Worm (Caenorhabditis elegans) whole organism, L4 larva: ENCODE data around the gene F54F2.6.

ENCODE experiments used
- F10B5.3 ChIP-seq: sonication (generic microtip); optimal IDR thresholded peaks from 2 replicates; lab custom pipeline; 2016; ENCODE audit warnings: mild to moderate bottlenecking, missing genetic modification characterization, missing compliant biosample characterization
- F37D6.2 ChIP-seq: sonication (generic microtip); optimal IDR thresholded peaks from 2 replicates; lab custom pipeline; 2016; ENCODE audit warnings: mild to moderate bottlenecking, missing genetic modification characterization, missing compliant biosample characterization
- F44E2.7 ChIP-seq: fragments of 200-800 bp; sonication (Bioruptor generic); IDR thresholded peaks from 2 replicates; pipeline ENCODE4 v2.1.2; 2022; ENCODE audit warnings: missing genetic modification characterization, missing compliant biosample characterization
- F49E8.2 ChIP-seq: sonication (generic microtip); optimal IDR thresholded peaks from 2 replicates; lab custom pipeline; 2016; ENCODE audit warnings: missing compliant biosample characterization, mild to moderate bottlenecking, missing genetic modification characterization, borderline replicate concordance
- aha-1 ChIP-seq: fragments of 150-350 bp; peaks from one replicate; lab custom pipeline; 2014; ENCODE audit warnings: missing biosample characterization, missing genetic modification characterization
- arid-1 ChIP-seq: fragments of 200-800 bp; sonication (Bioruptor generic); conservative IDR thresholded peaks from 2 replicates; pipeline ENCODE4 v1.3.6; 2022; ENCODE audit warnings: missing genetic modification reagents, missing genetic modification characterization, missing compliant biosample characterization
- ceh-28 ChIP-seq: fragments of 150-350 bp; optimal IDR thresholded peaks from 2 replicates; lab custom pipeline; 2014; ENCODE audit warnings: missing biosample characterization, missing genetic modification reagents, missing genetic modification characterization
- ceh-82 ChIP-seq: sonication (generic microtip); optimal IDR thresholded peaks from 2 replicates; lab custom pipeline; 2017; ENCODE audit warnings: missing biosample characterization, missing genetic modification characterization
- ces-1 ChIP-seq: fragments of 150-350 bp; sonication (generic microtip); optimal IDR thresholded peaks from 4 replicates; lab custom pipeline; 2014; ENCODE audit warnings: missing biosample characterization, missing genetic modification reagents, missing genetic modification characterization
- dmd-6 ChIP-seq: fragments of 200-800 bp; sonication (Bioruptor generic); IDR thresholded peaks from 2 replicates; pipeline ENCODE4 v1.3.6; 2022; ENCODE audit warnings: missing genetic modification reagents, missing genetic modification characterization, missing compliant biosample characterization
- dpl-1 ChIP-seq: fragments of 150-350 bp; optimal IDR thresholded peaks from 2 replicates; lab custom pipeline; 2014; ENCODE audit warnings: missing biosample characterization, missing genetic modification reagents, missing genetic modification characterization
- gei-8 ChIP-seq: fragments of 200-800 bp; sonication (Bioruptor generic); optimal IDR thresholded peaks from 2 replicates; lab custom pipeline; 2018; ENCODE audit warnings: mild to moderate bottlenecking, missing genetic modification characterization, missing compliant biosample characterization
- hif-1 ChIP-seq, 2 experiments: sonication (generic microtip); optimal IDR thresholded peaks; 2 replicates each; lab custom pipeline; 2016 to 2017; ENCODE audit warnings: missing compliant biosample characterization in 2 of 2, missing genetic modification characterization in 2 of 2, missing genetic modification reagents in 2 of 2, missing genotype in 2 of 2, mild to moderate bottlenecking in 1 of 2
- hlh-11 ChIP-seq: fragments of 200-800 bp; sonication (Bioruptor generic); optimal IDR thresholded peaks from 2 replicates; lab custom pipeline; 2018; ENCODE audit warnings: mild to moderate bottlenecking, missing genetic modification characterization, missing compliant biosample characterization
- hmg-1.1 ChIP-seq: fragments of 200-800 bp; sonication (Bioruptor generic); IDR thresholded peaks from 2 replicates; pipeline ENCODE4 v1.3.6; 2022; ENCODE audit warnings: missing genetic modification reagents, missing genetic modification characterization, missing compliant biosample characterization
- lim-7 ChIP-seq: fragments of 200-800 bp; sonication (Bioruptor generic); IDR thresholded peaks from 2 replicates; pipeline ENCODE4 v1.3.6; 2022; ENCODE audit warnings: missing genetic modification characterization, missing compliant biosample characterization
- lin-15B ChIP-seq: fragments of 150-350 bp; sonication (generic microtip); optimal IDR thresholded peaks from 3 replicates; lab custom pipeline; 2014; ENCODE audit warnings: missing biosample characterization, missing genetic modification characterization
- lin-29 ChIP-seq: fragments of 200-800 bp; sonication (Bioruptor generic); IDR thresholded peaks from 2 replicates; pipeline ENCODE4 v1.3.6; 2022; ENCODE audit warnings: missing genetic modification reagents, missing genetic modification characterization, missing compliant biosample characterization
- lin-39 ChIP-seq: fragments of 150-350 bp; optimal IDR thresholded peaks from 2 replicates; lab custom pipeline; 2014; ENCODE audit warnings: missing biosample characterization, missing genetic modification reagents, missing genetic modification characterization
- lir-3 ChIP-seq: sonication (generic microtip); optimal IDR thresholded peaks from 2 replicates; lab custom pipeline; 2016; ENCODE audit warnings: mild to moderate bottlenecking, missing genetic modification characterization, missing compliant biosample characterization
- lsy-2 ChIP-seq, 2 experiments: fragments of 150-350 bp in 1 of 2; sonication (generic microtip) in 1 of 2; optimal IDR thresholded peaks; 2 replicates each; lab custom pipeline; 2014 to 2017; ENCODE audit warnings: missing biosample characterization in 2 of 2, missing genetic modification characterization in 2 of 2
- mes-2 ChIP-seq: sonication (generic microtip); optimal IDR thresholded peaks from 2 replicates; lab custom pipeline; 2016; ENCODE audit warnings: missing genotype, mild to moderate bottlenecking, missing genetic modification characterization, missing compliant biosample characterization; ENCODE audit not compliant: poor library complexity, severe bottlenecking
- mxl-3 ChIP-seq: fragments of 200-800 bp; sonication (Bioruptor generic); optimal IDR thresholded peaks from 2 replicates; lab custom pipeline; 2018; ENCODE audit warnings: mild to moderate bottlenecking, missing genetic modification characterization, missing compliant biosample characterization
- nhr-11 ChIP-seq: fragments of 150-350 bp; optimal IDR thresholded peaks from 2 replicates; lab custom pipeline; 2014; ENCODE audit warnings: missing biosample characterization, missing genetic modification characterization
- nhr-41 ChIP-seq: fragments of 200-800 bp; sonication (Bioruptor generic); IDR thresholded peaks from 2 replicates; pipeline ENCODE4 v1.3.6; 2022; ENCODE audit warnings: missing genetic modification reagents, missing genetic modification characterization, missing compliant biosample characterization
- nhr-76 ChIP-seq: fragments of 150-350 bp; optimal IDR thresholded peaks from 2 replicates; lab custom pipeline; 2014; ENCODE audit warnings: missing biosample characterization, missing genetic modification characterization
- rbr-2 ChIP-seq: sonication (generic microtip); optimal IDR thresholded peaks from 2 replicates; lab custom pipeline; 2016; ENCODE audit warnings: missing genotype, missing genetic modification characterization, missing compliant biosample characterization
- sdz-12 ChIP-seq: fragments of 200-800 bp; sonication (Bioruptor generic); optimal IDR thresholded peaks from 2 replicates; lab custom pipeline; 2018; ENCODE audit warnings: mild to moderate bottlenecking, missing genetic modification characterization, missing compliant biosample characterization
- tag-97 ChIP-seq: fragments of 200-800 bp; sonication (Bioruptor generic); IDR thresholded peaks from 2 replicates; pipeline ENCODE4 v1.3.6; 2022; ENCODE audit warnings: missing genetic modification characterization, missing compliant biosample characterization
- tra-1 ChIP-seq: fragments of 200-800 bp; sonication (Bioruptor generic); IDR thresholded peaks from 2 replicates; pipeline ENCODE4 v1.3.6; 2022; ENCODE audit warnings: missing genetic modification reagents, missing genetic modification characterization, missing compliant biosample characterization
- vab-7 ChIP-seq: fragments of 200-800 bp; sonication (Bioruptor generic); IDR thresholded peaks from 2 replicates; pipeline ENCODE4 v1.3.6; 2022; ENCODE audit warnings: missing genetic modification reagents, missing genetic modification characterization, missing compliant biosample characterization
- zag-1 ChIP-seq: fragments of 150-350 bp; optimal IDR thresholded peaks from 2 replicates; lab custom pipeline; 2014; ENCODE audit warnings: missing biosample characterization, missing genetic modification characterization
- zip-11 ChIP-seq: fragments of 200-800 bp; sonication (Bioruptor generic); IDR thresholded peaks from 2 replicates; pipeline ENCODE4 v1.3.6; 2022; ENCODE audit warnings: missing genetic modification characterization, missing compliant biosample characterization
- zip-2 ChIP-seq: fragments of 150-350 bp; optimal IDR thresholded peaks from 2 replicates; lab custom pipeline; 2014; ENCODE audit warnings: missing biosample characterization, missing genetic modification characterization

F54F2.6 gene

DNA sequence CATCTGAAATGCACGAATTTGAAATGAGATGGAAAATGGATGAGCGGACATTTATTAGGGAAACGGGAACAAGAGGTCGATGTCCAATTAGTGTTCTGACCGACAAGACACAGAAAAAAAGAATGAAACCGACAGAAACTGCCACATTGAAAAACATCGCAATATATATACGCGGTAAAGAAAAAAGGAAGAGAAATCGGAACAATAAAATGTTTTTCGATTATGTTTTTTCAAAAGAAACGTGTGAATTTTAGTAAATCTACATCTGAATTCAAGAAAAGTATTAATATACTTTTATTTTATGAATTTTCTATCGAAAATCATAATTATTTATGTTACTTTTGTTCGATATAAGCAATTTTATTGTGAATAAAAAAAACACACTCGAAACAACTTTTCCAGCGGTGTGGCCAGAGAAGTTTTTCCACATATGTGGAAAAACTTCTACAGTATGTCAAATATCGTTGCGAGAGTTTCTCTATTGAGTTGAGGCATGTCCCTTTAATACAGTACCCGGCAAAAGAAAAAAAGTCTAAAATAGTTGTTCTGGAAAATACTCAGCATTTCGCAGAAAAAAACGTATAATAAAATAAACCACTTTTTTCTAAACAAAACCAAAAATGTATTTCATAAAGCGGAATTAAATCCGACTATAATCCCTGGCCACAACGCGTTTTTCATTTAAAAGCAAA is 30.7 kb upstream of the F54F2.6 start, which contains the start of gene F44E2.10:
Gene F44E2.10 (minus strand): TSS at position 51 of the 692 bp plus-strand sequence.
- TF ChIP-seq zag-1 (tag; lab: Kevin White, UChicago) (no peak), hmg-1.1 (GFP tag; lab: Robert Waterston, UW) (no peak), hlh-11 (tag; lab: Kevin White, UChicago) (no peak), lsy-2 (tag; optimal IDR thresholded peaks at IDR 0.05; lab: Kevin White, UChicago) (peak in 1 of 2 experiments; percentile 18), lin-39 (tag; lab: Kevin White, UChicago) (no peak)

DNA sequence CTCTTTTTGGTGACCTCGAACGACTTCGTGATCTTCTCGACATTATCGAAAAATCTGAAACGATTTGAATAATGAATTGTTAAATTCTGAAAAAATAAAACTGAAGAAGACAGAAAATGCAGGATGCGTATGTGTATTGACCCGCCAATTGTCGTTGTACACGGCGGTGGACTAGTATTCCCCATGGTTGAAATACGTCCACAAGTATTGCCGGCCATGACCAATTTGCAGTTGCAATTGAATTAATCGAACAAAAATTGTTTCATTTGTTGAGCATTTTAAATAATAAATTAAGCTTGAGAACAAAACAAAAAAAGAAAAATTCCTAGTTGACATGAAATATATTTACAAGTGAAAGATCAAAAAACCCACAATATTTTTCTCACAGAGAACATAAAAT is 28.7 kb upstream of the F54F2.6 start, which contains the start of gene F44E2.3:
Gene F44E2.3 (minus strand): TSS at position 61 of the 400 bp plus-strand sequence.
- no peak for TF ChIP-seq lin-39 (tag; lab: Kevin White, UChicago)
- no peak for TF ChIP-seq nhr-11 (tag; lab: Kevin White, UChicago)
- no peak for TF ChIP-seq F49E8.2
- no peak for TF ChIP-seq zip-11 (GFP tag; lab: Robert Waterston, UW)
- TF ChIP-seq dmd-6 (GFP tag; lab: Robert Waterston, UW): no peak
- TF ChIP-seq lsy-2 (tag; optimal IDR thresholded peaks at IDR 0.05; lab: Kevin White, UChicago): peak in 1 of 2 experiments; percentile 44
- TF ChIP-seq lir-3: no peak
- no peak for TF ChIP-seq ces-1 (GFP tag; lab: Kevin White, UChicago)
- no peak for TF ChIP-seq lin-29 (GFP tag; lab: Robert Waterston, UW)
- no peak for TF ChIP-seq tra-1
- no peak for TF ChIP-seq nhr-76 (tag; lab: Kevin White, UChicago)
- TF ChIP-seq mxl-3 (GFP tag; lab: Kevin White, UChicago): no peak
- TF ChIP-seq lin-15B (tag; lab: Kevin White, UChicago): no peak
- no peak for TF ChIP-seq F44E2.7
- TF ChIP-seq gei-8 (GFP tag; lab: Kevin White, UChicago): no peak
- no peak for TF ChIP-seq lim-7 (GFP tag; lab: Robert Waterston, UW)
- no peak for TF ChIP-seq arid-1 (GFP tag; lab: Robert Waterston, UW)
- peak in 1 of 2 experiments; percentile 8 for TF ChIP-seq hif-1 (tag; optimal IDR thresholded peaks at IDR 0.05; lab: Kevin White, UChicago)
- no peak for TF ChIP-seq ceh-82 (tag; lab: Kevin White, UChicago)
- TF ChIP-seq dpl-1 (GFP tag; lab: Kevin White, UChicago): peak; percentile 13
- no peak for TF ChIP-seq nhr-41 (GFP tag; lab: Robert Waterston, UW)
- TF ChIP-seq sdz-12 (GFP tag; lab: Kevin White, UChicago): no peak
- TF ChIP-seq ceh-28 (tag; lab: Kevin White, UChicago): no peak
- TF ChIP-seq mes-2 (tag; lab: Kevin White, UChicago): peak; percentile 82
- TF ChIP-seq rbr-2 (tag; lab: Kevin White, UChicago): no peak

DNA sequence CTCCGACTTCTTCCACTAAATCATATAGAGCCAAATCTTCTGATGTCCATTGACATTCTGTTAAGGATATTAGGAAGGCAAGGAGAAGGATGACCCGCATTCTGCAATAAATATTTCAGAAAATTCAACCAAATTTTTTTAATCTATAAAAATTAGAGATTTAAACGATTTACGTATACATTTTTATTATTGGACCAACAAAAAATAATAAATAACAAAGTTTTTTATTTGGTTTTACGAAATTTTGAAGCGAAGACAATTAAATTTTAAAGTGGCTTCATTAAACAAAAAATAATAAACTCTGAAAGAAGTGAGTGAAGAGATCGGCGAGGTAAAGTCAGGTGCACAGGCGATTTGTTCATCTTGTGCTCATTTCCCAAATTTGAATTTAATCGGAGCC is 26.6 kb upstream of the F54F2.6 start, which contains the start of gene F54F2.9:
Gene F54F2.9 (minus strand): TSS at position 101 of the 400 bp plus-strand sequence.
- no peak for TF ChIP-seq tag-97
- TF ChIP-seq F37D6.2: no peak

DNA sequence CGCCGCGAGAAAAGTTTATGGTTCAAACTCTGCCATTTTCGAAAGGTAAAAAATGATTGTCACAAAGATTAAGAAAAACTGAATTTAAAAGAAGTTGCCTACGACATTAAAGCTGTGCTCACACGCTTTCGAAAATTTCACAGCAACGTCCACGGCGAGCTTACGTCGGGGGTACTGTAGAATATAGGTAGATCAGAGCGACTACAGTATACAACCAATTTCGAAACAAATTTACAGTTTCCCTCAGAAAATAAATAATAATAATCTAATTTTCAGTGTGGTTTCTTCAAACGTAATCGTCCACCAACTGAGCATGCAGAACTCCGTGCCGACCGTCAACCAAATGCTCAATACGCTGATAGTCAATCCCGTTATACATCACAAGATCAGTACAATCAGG is 24.1 kb upstream of the F54F2.6 start:
- peak; percentile 93 for TF ChIP-seq aha-1 (tag; lab: Kevin White, UChicago)
- no peak for TF ChIP-seq vab-7
- TF ChIP-seq, all 104 proteins: peak for 1

DNA sequence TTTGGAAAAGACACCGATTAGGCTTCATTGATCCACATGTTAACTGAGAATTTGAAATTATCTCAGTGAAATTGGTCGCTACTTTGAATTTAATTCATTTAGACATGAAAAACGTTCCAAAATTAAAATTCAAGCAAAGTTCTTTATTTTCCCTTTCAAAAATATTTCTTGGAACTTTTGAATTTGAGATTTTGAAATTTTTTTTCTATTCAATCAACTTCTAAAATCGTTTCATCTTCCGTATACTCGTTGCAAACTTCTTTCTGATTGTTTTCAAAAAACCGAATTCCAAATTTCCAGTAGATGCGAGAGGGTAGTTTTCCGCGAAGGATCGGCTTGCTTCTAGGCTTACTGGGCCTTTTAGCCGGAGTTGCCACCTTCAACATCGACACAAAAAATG is 18.1 kb upstream of the F54F2.6 start, which contains the start of gene pat-2:
Gene pat-2 (plus strand): TSS at position 301 of the 400 bp plus-strand sequence.
- TF ChIP-seq aha-1 (tag; lab: Kevin White, UChicago) (peak; percentile 8), F10B5.3 (tag; lab: Kevin White, UChicago) (no peak), zip-2 (tag; lab: Kevin White, UChicago) (no peak), hif-1 (tag; optimal IDR thresholded peaks at IDR 0.05; lab: Kevin White, UChicago) (no peak)
- TF ChIP-seq, all 104 proteins: peak for 1
